Fruit fly (Drosophila melanogaster) whole organism, embryonic: ENCODE data around the gene CG5516.

Experiments
- Atf6 ChIP-seq: fragments of 200-800 bp; sonication (Bioruptor generic); IDR thresholded peaks from 2 replicates; pipeline ENCODE4 v1.3.6; 2022; ENCODE audit warnings: missing biosample characterization, missing genetic modification characterization
- Awh ChIP-seq: fragments of 200-800 bp; sonication (Bioruptor generic); IDR thresholded peaks from 2 replicates; pipeline ENCODE4, ENCODE4 v1.3.6; 2022; ENCODE audit warnings: missing biosample characterization, missing genetic modification characterization
- B-H1 ChIP-seq: fragments of 200-800 bp; sonication (Bioruptor generic); IDR thresholded peaks from 3 replicates; pipeline ENCODE4 v1.3.6; 2022; ENCODE audit warnings: missing biosample characterization, missing genetic modification characterization
- BtbVII ChIP-seq: fragments of 200-800 bp; sonication (Bioruptor generic); optimal IDR thresholded peaks from 3 replicates; lab custom pipeline; 2017; ENCODE audit warnings: missing biosample characterization, mild to moderate bottlenecking, missing genetic modification characterization
- CG1024 ChIP-seq: fragments of 200-800 bp; sonication (Bioruptor generic); IDR thresholded peaks from 2 replicates; pipeline ENCODE4 v1.3.6; 2022; ENCODE audit warnings: missing biosample characterization, missing genetic modification characterization
- CG11456 ChIP-seq: fragments of 200-800 bp; sonication (Bioruptor generic); IDR thresholded peaks from 3 replicates; pipeline ENCODE4 v1.3.6; 2022; ENCODE audit warnings: missing biosample characterization, missing genetic modification characterization
- CG11695 ChIP-seq: fragments of 200-800 bp; sonication (Bioruptor generic); IDR thresholded peaks from 3 replicates; pipeline ENCODE4 v1.3.6; 2022; ENCODE audit warnings: missing biosample characterization, missing genetic modification characterization
- CG13424 ChIP-seq: fragments of 200-800 bp; sonication (Bioruptor generic); optimal IDR thresholded peaks from 2 replicates; lab custom pipeline; 2019; ENCODE audit warnings: missing biosample characterization, mild to moderate bottlenecking, missing genetic modification characterization, moderate library complexity
- CG13894 ChIP-seq: fragments of 200-800 bp; sonication (Bioruptor generic); optimal IDR thresholded peaks from 3 replicates; lab custom pipeline; 2018; ENCODE audit warnings: missing biosample characterization, mild to moderate bottlenecking, missing genetic modification characterization, moderate library complexity
- CG15269 ChIP-seq: fragments of 200-800 bp; sonication (Bioruptor generic); optimal IDR thresholded peaks from 2 replicates; lab custom pipeline; 2018; ENCODE audit warnings: missing biosample characterization, mild to moderate bottlenecking, missing genetic modification characterization, moderate library complexity
- CG15696 ChIP-seq: fragments of 200-800 bp; sonication (Bioruptor generic); optimal IDR thresholded peaks from 2 replicates; lab custom pipeline; 2019; ENCODE audit warnings: missing biosample characterization, mild to moderate bottlenecking, missing genetic modification characterization, moderate library complexity
- CG1602 ChIP-seq: fragments of 200-800 bp; sonication (Bioruptor generic); optimal IDR thresholded peaks from 3 replicates; lab custom pipeline; 2016; ENCODE audit warnings: missing biosample characterization, missing genetic modification characterization
- CG16863 ChIP-seq: fragments of 200-800 bp; sonication (Bioruptor generic); optimal IDR thresholded peaks from 3 replicates; lab custom pipeline; 2016; ENCODE audit warnings: missing biosample characterization, missing genetic modification characterization
- CG30431 ChIP-seq: fragments of 200-800 bp; sonication (Bioruptor generic); optimal IDR thresholded peaks from 2 replicates; lab custom pipeline; 2017; ENCODE audit warnings: missing biosample characterization, missing genetic modification characterization
- CG31388 ChIP-seq: fragments of 200-800 bp; sonication (Bioruptor generic); optimal IDR thresholded peaks from 2 replicates; lab custom pipeline; 2016; ENCODE audit warnings: missing biosample characterization, missing genetic modification characterization
- CG6254 ChIP-seq: fragments of 200-800 bp; sonication (Bioruptor generic); optimal IDR thresholded peaks from 3 replicates; lab custom pipeline; 2017; ENCODE audit warnings: mild to moderate bottlenecking, missing biosample characterization, missing genetic modification reagents, missing genetic modification characterization
- CG8359 ChIP-seq: fragments of 200-800 bp; sonication (Bioruptor generic); optimal IDR thresholded peaks from 2 replicates; lab custom pipeline; 2017; ENCODE audit warnings: missing biosample characterization, mild to moderate bottlenecking, missing genetic modification characterization, borderline replicate concordance
- CG9876 ChIP-seq: fragments of 200-800 bp; sonication (Bioruptor generic); optimal IDR thresholded peaks from 2 replicates; lab custom pipeline; 2016; ENCODE audit warnings: missing biosample characterization, missing genetic modification characterization
- Chrac-16 ChIP-seq: fragments of 200-800 bp; sonication (Bioruptor generic); optimal IDR thresholded peaks from 3 replicates; lab custom pipeline; 2016; ENCODE audit warnings: missing biosample characterization, missing genetic modification characterization
- Ets97D ChIP-seq: fragments of 200-800 bp; sonication (Bioruptor generic); optimal IDR thresholded peaks from 3 replicates; lab custom pipeline; 2016; ENCODE audit warnings: missing biosample characterization, missing genetic modification characterization
- Fer2 ChIP-seq: fragments of 200-800 bp; sonication (Bioruptor generic); optimal IDR thresholded peaks from 2 replicates; lab custom pipeline; 2018; ENCODE audit warnings: missing biosample characterization, mild to moderate bottlenecking, missing genetic modification characterization, moderate library complexity
- HLHmδ ChIP-seq: fragments of 200-800 bp; sonication (Bioruptor generic); optimal IDR thresholded peaks from 2 replicates; lab custom pipeline; 2018; ENCODE audit warnings: missing biosample characterization, mild to moderate bottlenecking, missing genetic modification characterization, moderate library complexity
- Hr39 ChIP-seq: fragments of >200 bp; optimal IDR thresholded peaks from 2 replicates; lab custom pipeline; 2017
- Nf-YC ChIP-seq: fragments of 200-800 bp; optimal IDR thresholded peaks from 3 replicates; lab custom pipeline; 2019; ENCODE audit warnings: missing biosample characterization, mild to moderate bottlenecking, missing genetic modification characterization, moderate library complexity
- Rx ChIP-seq: fragments of 200-800 bp; sonication (Bioruptor generic); IDR thresholded peaks from 2 replicates; pipeline ENCODE4 v1.3.6; 2022; ENCODE audit warnings: missing biosample characterization, missing genetic modification characterization
- Side ChIP-seq: fragments of 200-800 bp; sonication (Bioruptor generic); optimal IDR thresholded peaks from 2 replicates; lab custom pipeline; 2016; ENCODE audit warnings: missing biosample characterization, missing genetic modification characterization
- Sin3A ChIP-seq: fragments of >200 bp; optimal IDR thresholded peaks from 2 replicates; lab custom pipeline; 2018
- Sox100B ChIP-seq: fragments of 200-800 bp; sonication (Bioruptor generic); optimal IDR thresholded peaks from 3 replicates; lab custom pipeline; 2018; ENCODE audit warnings: missing biosample characterization, mild to moderate bottlenecking, missing genetic modification characterization
- Sry-β ChIP-seq: fragments of 200-800 bp; sonication (Bioruptor generic); optimal IDR thresholded peaks from 2 replicates; lab custom pipeline; 2018; ENCODE audit warnings: missing biosample characterization, mild to moderate bottlenecking, missing genetic modification characterization, moderate library complexity
- ato ChIP-seq: fragments of 200-800 bp; sonication (Bioruptor generic); IDR thresholded peaks from 2 replicates; pipeline ENCODE4 v1.3.6; 2022; ENCODE audit warnings: missing biosample characterization, missing genetic modification characterization; ENCODE audit not compliant: partially characterized antibody
- bcd ChIP-seq: fragments of 200-800 bp; sonication (Bioruptor generic); optimal IDR thresholded peaks from 2 replicates; lab custom pipeline; 2017; ENCODE audit warnings: missing biosample characterization, mild to moderate bottlenecking, missing genetic modification characterization
- chinmo ChIP-seq: fragments of 200-800 bp; sonication (Bioruptor generic); IDR thresholded peaks from 4 replicates; pipeline ENCODE4 v1.3.6; 2022; ENCODE audit warnings: missing biosample characterization, missing genetic modification characterization; ENCODE audit not compliant: partially characterized antibody
- dpn ChIP-seq, 2 experiments: fragments of 200-800 bp; sonication (Bioruptor generic); optimal IDR thresholded peaks; 3 replicates each; lab custom pipeline; 2016; ENCODE audit warnings: missing biosample characterization in 2 of 2, missing genetic modification characterization in 2 of 2
- eyg ChIP-seq: fragments of 200-800 bp; sonication (Bioruptor generic); optimal IDR thresholded peaks from 3 replicates; lab custom pipeline; 2016; ENCODE audit warnings: missing biosample characterization, missing genetic modification characterization
- fru ChIP-seq: fragments of >200 bp; optimal IDR thresholded peaks from 2 replicates; lab custom pipeline; 2017
- gem ChIP-seq: fragments of 200-800 bp; sonication (Bioruptor generic); optimal IDR thresholded peaks from 2 replicates; lab custom pipeline; 2019; ENCODE audit warnings: missing biosample characterization, mild to moderate bottlenecking, missing genetic modification characterization, moderate library complexity
- gt ChIP-seq: fragments of 200-800 bp; sonication (Bioruptor generic); IDR thresholded peaks from 2 replicates; pipeline ENCODE4 v1.3.6; 2022; ENCODE audit warnings: missing biosample characterization, missing genetic modification characterization
- kay ChIP-seq: fragments of 200-800 bp; sonication (Bioruptor generic); optimal IDR thresholded peaks from 2 replicates; lab custom pipeline; 2016; ENCODE audit warnings: missing biosample characterization, missing genetic modification characterization
- knrl ChIP-seq: fragments of 200-800 bp; sonication (Bioruptor generic); IDR thresholded peaks from 3 replicates; pipeline ENCODE4 v1.3.6; 2022; ENCODE audit warnings: missing biosample characterization, missing genetic modification characterization; ENCODE audit not compliant: partially characterized antibody
- oc ChIP-seq: fragments of 200-800 bp; sonication (Bioruptor generic); optimal IDR thresholded peaks from 2 replicates; lab custom pipeline; 2018; ENCODE audit warnings: missing biosample characterization, mild to moderate bottlenecking, missing genetic modification characterization, moderate library complexity
- p53 ChIP-seq: fragments of 200-800 bp; sonication (Bioruptor generic); optimal IDR thresholded peaks from 2 replicates; lab custom pipeline; 2016; ENCODE audit warnings: missing biosample characterization, missing genetic modification characterization
- pnt ChIP-seq: fragments of 200-800 bp; sonication (Bioruptor generic); optimal IDR thresholded peaks from 3 replicates; lab custom pipeline; 2016; ENCODE audit warnings: missing biosample characterization, missing genetic modification characterization
- salm ChIP-seq: fragments of 200-800 bp; sonication (Bioruptor generic); optimal IDR thresholded peaks from 2 replicates; lab custom pipeline; 2018; ENCODE audit warnings: missing biosample characterization, mild to moderate bottlenecking, missing genetic modification characterization
- slou ChIP-seq: fragments of 200-800 bp; sonication (Bioruptor generic); optimal IDR thresholded peaks from 3 replicates; lab custom pipeline; 2016; ENCODE audit warnings: missing biosample characterization, missing genetic modification characterization
- slp2 ChIP-seq: fragments of 200-800 bp; sonication (Bioruptor generic); optimal IDR thresholded peaks from 2 replicates; lab custom pipeline; 2016; ENCODE audit warnings: missing biosample characterization, missing genetic modification characterization
- sr ChIP-seq: fragments of 200-800 bp; sonication (Bioruptor generic); IDR thresholded peaks from 3 replicates; pipeline ENCODE4 v1.3.6; 2022; ENCODE audit warnings: missing biosample characterization, missing genetic modification characterization
- toy ChIP-seq: fragments of 200-800 bp; sonication (Bioruptor generic); IDR thresholded peaks from 2 replicates; pipeline ENCODE4 v1.3.6; 2022; ENCODE audit warnings: missing biosample characterization, missing genetic modification characterization
- twi ChIP-seq: fragments of 200-800 bp; optimal IDR thresholded peaks from 2 replicates; lab custom pipeline; 2019; ENCODE audit warnings: missing biosample characterization, mild to moderate bottlenecking, missing genetic modification characterization, moderate library complexity
- unc-4 ChIP-seq: fragments of 200-800 bp; sonication (Bioruptor generic); IDR thresholded peaks from 2 replicates; pipeline ENCODE4 v1.3.6; 2022; ENCODE audit warnings: missing biosample characterization, missing genetic modification characterization; ENCODE audit not compliant: partially characterized antibody
- vfl ChIP-seq: fragments of 200-800 bp; sonication (Bioruptor generic); optimal IDR thresholded peaks from 2 replicates; lab custom pipeline; 2016; ENCODE audit warnings: missing biosample characterization, missing genetic modification characterization
- zen ChIP-seq: fragments of 200-800 bp; sonication (Bioruptor generic); optimal IDR thresholded peaks from 3 replicates; lab custom pipeline; 2018; ENCODE audit warnings: missing biosample characterization, mild to moderate bottlenecking, missing genetic modification characterization, moderate library complexity
- zf30C ChIP-seq: fragments of 200-800 bp; sonication (Bioruptor generic); optimal IDR thresholded peaks from 3 replicates; lab custom pipeline; 2018; ENCODE audit warnings: missing biosample characterization, mild to moderate bottlenecking, missing genetic modification characterization
- zfh1 ChIP-seq: fragments of 200-800 bp; sonication (Bioruptor generic); IDR thresholded peaks from 3 replicates; pipeline ENCODE4 v1.3.6; 2022; ENCODE audit warnings: missing biosample characterization, missing genetic modification characterization

Gene CG5516

dm6 chr3R:15965169-15965568 lies 1.5 kb downstream of the CG5516 start, which contains the start of the genes CG32856 and Rbf2 (continued):
- peak; percentile 42 for TF ChIP-seq CG9876 (GFP tag; lab: Kevin White, UChicago)
- TF ChIP-seq Rx, result no peak
- TF ChIP-seq CG16863 (GFP tag; lab: Kevin White, UChicago), result peak; percentile 75
- TF ChIP-seq Awh (GFP tag; lab: Robert Waterston, UW), result no peak
- peak; percentile 27 for TF ChIP-seq Sin3A
- TF ChIP-seq pnt, result peak; percentile 29
- peak; percentile 74 for TF ChIP-seq slou (GFP tag; lab: Kevin White, UChicago)
- TF ChIP-seq CG8359 (GFP tag; lab: Kevin White, UChicago), result no peak
- peak; percentile 90 for TF ChIP-seq CG15269 (tag; lab: Kevin White, UChicago)
- TF ChIP-seq zf30C (GFP tag; lab: Kevin White, UChicago), result no peak
- no peak for TF ChIP-seq Sry-β (GFP tag; lab: Kevin White, UChicago)
- TF ChIP-seq CG30431, result no peak
- no peak for TF ChIP-seq CG15696
- no peak for TF ChIP-seq CG11456 (GFP tag; lab: Robert Waterston, UW)
- peak; percentile 89 for TF ChIP-seq ato
- peak; percentile 95 for TF ChIP-seq gem
- peak; percentile 91 for TF ChIP-seq CG13424 (tag; lab: Kevin White, UChicago)
- peak; percentile 78 for TF ChIP-seq knrl (GFP tag; lab: Robert Waterston, UW)
- TF ChIP-seq chinmo (GFP tag; lab: Robert Waterston, UW), result 0 out of 4 replicates have a peak, but pooled peaks have one; percentile 68
- no peak for TF ChIP-seq CG1024 (GFP tag; lab: Robert Waterston, UW)
- peak; percentile 90 for TF ChIP-seq Ets97D (GFP tag; lab: Kevin White, UChicago)
- TF ChIP-seq eyg (GFP tag; lab: Kevin White, UChicago), result no peak
- TF ChIP-seq Sox100B (GFP tag; lab: Kevin White, UChicago), result no peak
- TF ChIP-seq Hr39, result no peak
- TF ChIP-seq slp2 (GFP tag; lab: Kevin White, UChicago), result peak; percentile 66
- peak; percentile 71 for TF ChIP-seq Side (GFP tag; lab: Kevin White, UChicago)
- no peak for TF ChIP-seq oc (tag; lab: Kevin White, UChicago)
- peak; percentile 75 for TF ChIP-seq salm (tag; lab: Kevin White, UChicago)
- no peak for TF ChIP-seq toy (GFP tag; lab: Robert Waterston, UW)
- peak; percentile 73 for TF ChIP-seq unc-4
- TF ChIP-seq CG13894 (tag; lab: Kevin White, UChicago), result peak; percentile 82
- TF ChIP-seq zen, result peak; percentile 61
- peak; percentile 39 for TF ChIP-seq kay (GFP tag; lab: Kevin White, UChicago)
- TF ChIP-seq fru, result no peak
- TF ChIP-seq Atf6 (GFP tag; lab: Robert Waterston, UW), result peak; percentile 86
- TF ChIP-seq CG6254 (GFP tag; lab: Kevin White, UChicago), result peak; percentile 20
- no peak for TF ChIP-seq p53 (GFP tag; lab: Kevin White, UChicago)
- TF ChIP-seq BtbVII (GFP tag; lab: Kevin White, UChicago), result no peak
- peak; percentile 11 for TF ChIP-seq Nf-YC (tag; lab: Kevin White, UChicago)
- TF ChIP-seq CG1602 (GFP tag; lab: Kevin White, UChicago), result peak; percentile 84
- no peak for TF ChIP-seq bcd (GFP tag; lab: Kevin White, UChicago)
- no peak for TF ChIP-seq zfh1 (GFP tag; lab: Robert Waterston, UW)
- no peak for TF ChIP-seq sr (GFP tag; lab: Robert Waterston, UW)
- TF ChIP-seq CG31388 (GFP tag; lab: Kevin White, UChicago), result no peak
- no peak for TF ChIP-seq CG11695
- TF ChIP-seq twi (tag; lab: Kevin White, UChicago), result no peak
- TF ChIP-seq B-H1 (GFP tag; lab: Robert Waterston, UW), result no peak
- peak; percentile 84 to 87 for TF ChIP-seq dpn (GFP tag; optimal IDR thresholded peaks at IDR 0.05; lab: Kevin White, UChicago)
- TF ChIP-seq gt (GFP tag; lab: Robert Waterston, UW), result no peak
- TF ChIP-seq Fer2, result peak; percentile 60
- TF ChIP-seq HLHmδ (GFP tag; lab: Kevin White, UChicago), result no peak
- TF ChIP-seq vfl (GFP tag; lab: Kevin White, UChicago), result peak; percentile 82
- TF ChIP-seq Chrac-16, result peak; percentile 86
